Worm (Caenorhabditis elegans): ENCODE results near the gene F16G10.10.

- no peak for TF ChIP-seq flt-1 (GFP tag; IDR thresholded peaks at IDR 0.05)
- TF ChIP-seq ztf-23 (GFP tag; IDR thresholded peaks at IDR 0.05), result no peak
- TF ChIP-seq cog-1 (tag; optimal IDR thresholded peaks at IDR 0.05), result no peak
- no peak for TF ChIP-seq med-1 (GFP tag; optimal IDR thresholded peaks at IDR 0.05; ENCODE audit: insufficient read depth)
- TF ChIP-seq ref-1 (GFP tag; conservative IDR thresholded peaks at IDR 0.05), result no peak
These were observed 3.0 kb upstream of the F16G10.10 start, which contains the start of gene F16G10.11 for ce11 chrII:2393821-2394220.

Measured in whole organism, midembryonic.